Fruit fly (Drosophila melanogaster) whole organism, embryonic: ENCODE measurements around the gene CG4066.

Experiments used
- Atf-2 ChIP-seq: fragments of 200-800 bp; sonication (Bioruptor generic); optimal IDR thresholded peaks from 2 replicates; lab custom pipeline; 2016; ENCODE audit warnings: missing biosample characterization, missing genetic modification characterization
- Blimp-1 ChIP-seq: fragments of 200-800 bp; sonication (Bioruptor generic); optimal IDR thresholded peaks from 3 replicates; lab custom pipeline; 2018; ENCODE audit warnings: missing biosample characterization, missing genetic modification characterization, mild to moderate bottlenecking, moderate library complexity, missing genetic modification reagents
- CG10267 ChIP-seq: fragments of 200-800 bp; sonication (Bioruptor generic); optimal IDR thresholded peaks from 2 replicates; lab custom pipeline; 2018; ENCODE audit warnings: missing biosample characterization, mild to moderate bottlenecking, missing genetic modification characterization, moderate library complexity
- CG10366 ChIP-seq: fragments of 200-800 bp; sonication (Bioruptor generic); IDR thresholded peaks from 2 replicates; pipeline ENCODE4 v1.3.6; 2022; ENCODE audit warnings: missing biosample characterization, missing genetic modification characterization
- CG10462 ChIP-seq: fragments of 200-800 bp; sonication (Bioruptor generic); optimal IDR thresholded peaks from 2 replicates; lab custom pipeline; 2016; ENCODE audit warnings: missing biosample characterization, missing genetic modification characterization
- CG10959 ChIP-seq: fragments of 200-800 bp; sonication (Bioruptor generic); IDR thresholded peaks from 2 replicates; pipeline ENCODE4 v1.3.6; 2022; ENCODE audit warnings: missing biosample characterization, missing genetic modification characterization
- CG11093 ChIP-seq: fragments of 200-800 bp; sonication (Bioruptor generic); IDR thresholded peaks from 3 replicates; pipeline ENCODE4 v1.3.6; 2022; ENCODE audit warnings: missing biosample characterization, missing genetic modification characterization
- CG11695 ChIP-seq: fragments of 200-800 bp; sonication (Bioruptor generic); IDR thresholded peaks from 3 replicates; pipeline ENCODE4 v1.3.6; 2022; ENCODE audit warnings: missing biosample characterization, missing genetic modification characterization
- CG12391 ChIP-seq: fragments of 200-800 bp; sonication (Bioruptor generic); optimal IDR thresholded peaks from 3 replicates; lab custom pipeline; 2018; ENCODE audit warnings: missing biosample characterization, mild to moderate bottlenecking, missing genetic modification characterization, moderate library complexity
- CG13296 ChIP-seq: fragments of 200-800 bp; sonication (Bioruptor generic); optimal IDR thresholded peaks from 3 replicates; lab custom pipeline; 2018; ENCODE audit warnings: missing biosample characterization, mild to moderate bottlenecking, missing genetic modification characterization
- CG13775 ChIP-seq: fragments of 200-800 bp; sonication (Bioruptor generic); optimal IDR thresholded peaks from 3 replicates; lab custom pipeline; 2017; ENCODE audit warnings: missing biosample characterization, mild to moderate bottlenecking, missing genetic modification characterization
- CG17912 ChIP-seq: fragments of 200-800 bp; sonication (Bioruptor generic); optimal IDR thresholded peaks from 2 replicates; lab custom pipeline; 2018; ENCODE audit warnings: missing biosample characterization, mild to moderate bottlenecking, missing genetic modification characterization
- CG2116 ChIP-seq: fragments of 200-800 bp; sonication (Bioruptor generic); optimal IDR thresholded peaks from 3 replicates; lab custom pipeline; 2018; ENCODE audit warnings: missing biosample characterization, mild to moderate bottlenecking, missing genetic modification characterization
- CG2889 ChIP-seq: fragments of 200-800 bp; sonication (Bioruptor generic); IDR thresholded peaks from 3 replicates; pipeline ENCODE4 v1.3.6; 2022; ENCODE audit warnings: missing biosample characterization, missing genetic modification characterization
- CG31441 ChIP-seq: fragments of 200-800 bp; sonication (Bioruptor generic); IDR thresholded peaks from 2 replicates; pipeline ENCODE4 v1.3.6; 2022; ENCODE audit warnings: missing biosample characterization, missing genetic modification characterization
- CG4404 ChIP-seq: fragments of 200-800 bp; sonication (Bioruptor generic); IDR thresholded peaks from 2 replicates; pipeline ENCODE4 v1.3.6; 2022; ENCODE audit warnings: missing biosample characterization, missing genetic modification characterization
- CG6683 ChIP-seq: fragments of 200-800 bp; sonication (Bioruptor generic); optimal IDR thresholded peaks from 2 replicates; lab custom pipeline; 2017; ENCODE audit warnings: missing biosample characterization, mild to moderate bottlenecking, missing genetic modification characterization, missing genetic modification reagents
- CG6689 ChIP-seq: fragments of 200-800 bp; sonication (Bioruptor generic); IDR thresholded peaks from 2 replicates; pipeline ENCODE4 v1.3.6; 2022; ENCODE audit warnings: missing biosample characterization, missing genetic modification characterization
- CG8388 ChIP-seq: fragments of 200-800 bp; sonication (Bioruptor generic); optimal IDR thresholded peaks from 2 replicates; lab custom pipeline; 2019; ENCODE audit warnings: missing biosample characterization, mild to moderate bottlenecking, missing genetic modification characterization, moderate library complexity
- Chrac-16 ChIP-seq: fragments of 200-800 bp; sonication (Bioruptor generic); optimal IDR thresholded peaks from 3 replicates; lab custom pipeline; 2016; ENCODE audit warnings: missing biosample characterization, missing genetic modification characterization
- D19A ChIP-seq: fragments of 200-800 bp; optimal IDR thresholded peaks from 3 replicates; lab custom pipeline; 2019; ENCODE audit warnings: missing biosample characterization, mild to moderate bottlenecking, missing genetic modification characterization, moderate library complexity
- Dip3 ChIP-seq: fragments of 200-800 bp; sonication (Bioruptor generic); optimal IDR thresholded peaks from 3 replicates; lab custom pipeline; 2016; ENCODE audit warnings: missing biosample characterization, missing genetic modification characterization
- Doc3 ChIP-seq: fragments of 200-800 bp; sonication (Bioruptor generic); IDR thresholded peaks from 3 replicates; pipeline ENCODE4 v1.3.6; 2022; ENCODE audit warnings: missing biosample characterization, missing genetic modification characterization; ENCODE audit not compliant: partially characterized antibody
- E2f2 ChIP-seq: fragments of 200-800 bp; sonication (Bioruptor generic); IDR thresholded peaks from 2 replicates; pipeline ENCODE4 v1.3.6; 2022; ENCODE audit warnings: missing biosample characterization, missing genetic modification characterization
- Ets65A ChIP-seq: fragments of 200-800 bp; sonication (Bioruptor generic); peaks from one replicate; lab custom pipeline; 2016; ENCODE audit warnings: missing biosample characterization, missing genetic modification characterization
- Gsc ChIP-seq: fragments of 200-800 bp; sonication (Bioruptor generic); IDR thresholded peaks from 2 replicates; pipeline ENCODE4 v1.3.6; 2022; ENCODE audit warnings: missing biosample characterization, missing genetic modification characterization
- Hsf ChIP-seq: fragments of 200-800 bp; sonication (Bioruptor generic); optimal IDR thresholded peaks from 3 replicates; lab custom pipeline; 2016; ENCODE audit warnings: missing biosample characterization, missing genetic modification characterization
- Kr ChIP-seq: fragments of 200-800 bp; sonication (Bioruptor generic); optimal IDR thresholded peaks from 2 replicates; lab custom pipeline; 2017; ENCODE audit warnings: missing biosample characterization, mild to moderate bottlenecking, missing genetic modification characterization
- MBD-R2 ChIP-seq: fragments of 200-800 bp; sonication (Bioruptor generic); IDR thresholded peaks from 2 replicates; pipeline ENCODE4 v1.3.6; 2022; ENCODE audit warnings: missing biosample characterization, missing genetic modification characterization
- MESR4 ChIP-seq: fragments of 200-800 bp; sonication (Bioruptor generic); optimal IDR thresholded peaks from 2 replicates; lab custom pipeline; 2018; ENCODE audit warnings: missing biosample characterization, mild to moderate bottlenecking, missing genetic modification characterization, moderate library complexity
- YL-1 ChIP-seq: fragments of 200-800 bp; sonication (Bioruptor generic); optimal IDR thresholded peaks from 3 replicates; lab custom pipeline; 2017; ENCODE audit warnings: missing biosample characterization, mild to moderate bottlenecking, missing genetic modification characterization
- ap ChIP-seq: fragments of 200-800 bp; sonication (Bioruptor generic); IDR thresholded peaks from 2 replicates; pipeline ENCODE4 v1.3.6; 2022; ENCODE audit warnings: missing biosample characterization, missing genetic modification characterization
- ase ChIP-seq: fragments of 200-800 bp; sonication (Bioruptor generic); IDR thresholded peaks from 3 replicates; pipeline ENCODE4 v1.3.6; 2022; ENCODE audit warnings: missing biosample characterization, missing genetic modification characterization
- br ChIP-seq: fragments of >200 bp; optimal IDR thresholded peaks from 2 replicates; lab custom pipeline; 2017
- corto ChIP-seq: fragments of 200-800 bp; sonication (Bioruptor generic); optimal IDR thresholded peaks from 2 replicates; lab custom pipeline; 2016; ENCODE audit warnings: missing biosample characterization, mild to moderate bottlenecking, missing genetic modification characterization, moderate library complexity
- dimm ChIP-seq: fragments of 200-800 bp; sonication (Bioruptor generic); IDR thresholded peaks from 2 replicates; pipeline ENCODE4 v1.3.6; 2022; ENCODE audit warnings: missing biosample characterization, missing genetic modification characterization
- ewg ChIP-seq: fragments of 200-800 bp; sonication (Bioruptor generic); optimal IDR thresholded peaks from 3 replicates; lab custom pipeline; 2017; ENCODE audit warnings: mild to moderate bottlenecking, missing biosample characterization, missing genetic modification reagents, missing genetic modification characterization
- fd64A ChIP-seq: fragments of 200-800 bp; sonication (Bioruptor generic); optimal IDR thresholded peaks from 3 replicates; lab custom pipeline; 2018; ENCODE audit warnings: missing biosample characterization, mild to moderate bottlenecking, missing genetic modification characterization
- gce ChIP-seq: fragments of 200-800 bp; sonication (Bioruptor generic); IDR thresholded peaks from 3 replicates; pipeline ENCODE4 v1.3.6; 2022; ENCODE audit warnings: missing biosample characterization, missing genetic modification characterization
- gfzf ChIP-seq: fragments of 200-800 bp; sonication (Bioruptor generic); optimal IDR thresholded peaks from 2 replicates; lab custom pipeline; 2016; ENCODE audit warnings: missing biosample characterization, mild to moderate bottlenecking, missing genetic modification characterization, moderate library complexity
- kah ChIP-seq: fragments of 200-800 bp; sonication (Bioruptor generic); optimal IDR thresholded peaks from 2 replicates; lab custom pipeline; 2018; ENCODE audit warnings: missing biosample characterization, mild to moderate bottlenecking, missing genetic modification characterization
- lab ChIP-seq: fragments of 200-800 bp; sonication (Bioruptor generic); optimal IDR thresholded peaks from 3 replicates; lab custom pipeline; 2017; ENCODE audit warnings: missing biosample characterization, missing genetic modification characterization, mild to moderate bottlenecking, moderate library complexity, missing genetic modification reagents
- lilli ChIP-seq: fragments of 200-800 bp; sonication (Bioruptor generic); optimal IDR thresholded peaks from 3 replicates; lab custom pipeline; 2016; ENCODE audit warnings: missing biosample characterization, missing genetic modification characterization
- lola ChIP-seq, 3 experiments: fragments of >200 bp in 2 of 3; fragments of 200-800 bp in 1 of 3; sonication (Bioruptor generic) in 1 of 3; optimal IDR thresholded peaks; 2 replicates each; lab custom pipeline; 2017 to 2019; ENCODE audit warnings: missing biosample characterization in 3 of 3, missing genetic modification characterization in 3 of 3, mild to moderate bottlenecking in 1 of 3, moderate library complexity in 1 of 3
- maf-S ChIP-seq: fragments of 200-800 bp; sonication (Bioruptor generic); optimal IDR thresholded peaks from 2 replicates; lab custom pipeline; 2016; ENCODE audit warnings: missing biosample characterization, missing genetic modification characterization
- otp ChIP-seq: fragments of 200-800 bp; sonication (Bioruptor generic); IDR thresholded peaks from 3 replicates; pipeline ENCODE4, ENCODE4 v1.3.6; 2022; ENCODE audit warnings: missing biosample characterization, missing genetic modification characterization
- p53 ChIP-seq: fragments of 200-800 bp; sonication (Bioruptor generic); optimal IDR thresholded peaks from 2 replicates; lab custom pipeline; 2016; ENCODE audit warnings: missing biosample characterization, missing genetic modification characterization
- pan ChIP-seq, 4 experiments: fragments of >200 bp in 3 of 4; fragments of 200-800 bp in 1 of 4; sonication (Bioruptor generic) in 1 of 4; optimal IDR thresholded peaks in 3 of 4; IDR thresholded peaks in 1 of 4; 2 replicates each; pipeline versions ENCODE4 v1.3.6 to Lab custom; 2017 to 2022; ENCODE audit warnings: missing biosample characterization in 2 of 4, missing genetic modification characterization in 2 of 4, mixed read lengths in 1 of 4
- pnt ChIP-seq: fragments of 200-800 bp; sonication (Bioruptor generic); optimal IDR thresholded peaks from 3 replicates; lab custom pipeline; 2016; ENCODE audit warnings: missing biosample characterization, missing genetic modification characterization
- sna ChIP-seq: fragments of 200-800 bp; sonication (Bioruptor generic); IDR thresholded peaks from 2 replicates; pipeline ENCODE4 v1.3.6; 2022; ENCODE audit warnings: missing biosample characterization, missing genetic modification characterization; ENCODE audit not compliant: partially characterized antibody
- zen2 ChIP-seq: fragments of 200-800 bp; sonication (Bioruptor generic); IDR thresholded peaks from 3 replicates; pipeline ENCODE4 v1.3.6; 2022; ENCODE audit warnings: missing biosample characterization, missing genetic modification characterization; ENCODE audit not compliant: partially characterized antibody

Gene CG4066

dm6 chr3R:12314236-12314635 lies 3.1 kb downstream of the CG4066 start (continued):
- TF ChIP-seq lola (GFP tag; optimal IDR thresholded peaks at IDR 0.05; lab: Kevin White, UChicago), result peak in 1 of 3 experiments; percentile 66
- peak; percentile 7 for TF ChIP-seq CG13775 (GFP tag; lab: Kevin White, UChicago)
- 0 out of 3 replicates have a peak, but pooled peaks have one; percentile 40 for TF ChIP-seq otp
- TF ChIP-seq gfzf (GFP tag; lab: Kevin White, UChicago), result no peak
- TF ChIP-seq ewg (GFP tag; lab: Kevin White, UChicago), result peak; percentile 6
- no peak for TF ChIP-seq maf-S (GFP tag; lab: Kevin White, UChicago)
- peak; percentile 47 for TF ChIP-seq CG4404
- TF ChIP-seq p53 (GFP tag; lab: Kevin White, UChicago), result no peak
- no peak for TF ChIP-seq lab (GFP tag; lab: Kevin White, UChicago)
- no peak for TF ChIP-seq ase (GFP tag; lab: Robert Waterston, UW)
- no peak for TF ChIP-seq sna (GFP tag; lab: Robert Waterston, UW)
- TF ChIP-seq CG2116 (GFP tag; lab: Kevin White, UChicago), result no peak
- no peak for TF ChIP-seq ap (GFP tag; lab: Robert Waterston, UW)
- TF ChIP-seq CG2889 (GFP tag; lab: Robert Waterston, UW), result no peak
- TF ChIP-seq CG10366 (GFP tag; lab: Robert Waterston, UW), result no peak
- TF ChIP-seq dimm (GFP tag; lab: Robert Waterston, UW), result no peak
- no peak for TF ChIP-seq CG17912 (GFP tag; lab: Kevin White, UChicago)
- TF ChIP-seq Blimp-1 (GFP tag; lab: Kevin White, UChicago), result peak; percentile 7
- no peak for TF ChIP-seq fd64A (GFP tag; lab: Kevin White, UChicago)
- TF ChIP-seq E2f2 (GFP tag; lab: Robert Waterston, UW), result 0 out of 2 replicates have a peak, but pooled peaks have one; percentile 9
- TF ChIP-seq Gsc (GFP tag; lab: Robert Waterston, UW), result no peak
- no peak for TF ChIP-seq Kr (GFP tag; lab: Kevin White, UChicago)
- peak; percentile 4 for TF ChIP-seq lilli (GFP tag; lab: Kevin White, UChicago)
- TF ChIP-seq CG10462 (GFP tag; lab: Kevin White, UChicago), result no peak
- TF ChIP-seq CG10959 (GFP tag; lab: Robert Waterston, UW), result no peak
- peak; percentile 19 for TF ChIP-seq pnt (GFP tag; lab: Kevin White, UChicago)
- TF ChIP-seq kah (GFP tag; lab: Kevin White, UChicago), result no peak
- TF ChIP-seq CG8388 (GFP tag; lab: Kevin White, UChicago), result peak; percentile 35
- no peak for TF ChIP-seq MBD-R2 (GFP tag; lab: Robert Waterston, UW)
- peak; percentile 12 for TF ChIP-seq CG10267 (tag; lab: Kevin White, UChicago)
- TF ChIP-seq Hsf (GFP tag; lab: Kevin White, UChicago), result peak; percentile 6
- TF ChIP-seq Chrac-16 (GFP tag; lab: Kevin White, UChicago), result peak; percentile 10
- no peak for TF ChIP-seq CG6683 (GFP tag; lab: Kevin White, UChicago)
- TF ChIP-seq zen2, result no peak
- peak; percentile 43; the same call in 1 of the 2 replicates for TF ChIP-seq CG31441 (GFP tag; lab: Robert Waterston, UW)
- peak; percentile 44 for TF ChIP-seq CG12391 (tag; lab: Kevin White, UChicago)
- TF ChIP-seq Dip3, result no peak
- TF ChIP-seq MESR4 (GFP tag; lab: Kevin White, UChicago), result no peak
- no peak for TF ChIP-seq YL-1
- no peak for TF ChIP-seq gce
- no peak for TF ChIP-seq D19A (tag; lab: Kevin White, UChicago)
- no peak for TF ChIP-seq CG11093 (GFP tag; lab: Robert Waterston, UW)
- TF ChIP-seq CG6689 (GFP tag; lab: Robert Waterston, UW), result peak; percentile 49
- TF ChIP-seq Ets65A, result no peak
- no peak for TF ChIP-seq CG13296 (GFP tag; lab: Kevin White, UChicago)
- TF ChIP-seq pan (optimal IDR thresholded peaks at IDR 0.05; lab: Kevin White, UChicago), result no peak
- no peak for TF ChIP-seq pan (GFP tag; optimal IDR thresholded peaks at IDR 0.05 in 1 of 2, IDR thresholded peaks at IDR 0.05 in 1 of 2)
- TF ChIP-seq corto (GFP tag; lab: Kevin White, UChicago), result peak; percentile 87
- no peak for TF ChIP-seq Atf-2 (GFP tag; lab: Kevin White, UChicago)
- TF ChIP-seq Doc3 (GFP tag; lab: Robert Waterston, UW), result no peak
- TF ChIP-seq br (lab: Kevin White, UChicago), result no peak
- TF ChIP-seq CG11695 (GFP tag; lab: Robert Waterston, UW), result no peak
